Worm (Caenorhabditis elegans): ENCODE data around the gene gst-23.

Gene gst-23

ce11 chrV:3278101-3278639 is 35.1 kb downstream of the gst-23 start, which contains the start of gene fbxa-64:
fbxa-64 (minus strand) TSS chrV:3278151.
- TF ChIP-seq sma-3 (GFP tag; optimal IDR thresholded peaks at IDR 0.05) (no peak), mab-5 (tag; optimal IDR thresholded peaks at IDR 0.05) (no peak), C34F6.9 (tag; optimal IDR thresholded peaks at IDR 0.05) (peak; percentile 9), ztf-1 (GFP tag; conservative IDR thresholded peaks at IDR 0.05) (no peak), lsy-2 (tag; optimal IDR thresholded peaks at IDR 0.05) (peak in 1 of 2 experiments; percentile 18), alr-1 (tag; optimal IDR thresholded peaks at IDR 0.05) (no peak)

- no peak for TF ChIP-seq nhr-21 (tag; optimal IDR thresholded peaks at IDR 0.05)
- TF ChIP-seq F13H6.1 (tag; optimal IDR thresholded peaks at IDR 0.05): peak; percentile 65
- TF ChIP-seq sma-9 (GFP tag; optimal IDR thresholded peaks at IDR 0.05): peak; percentile 78
- TF ChIP-seq sma-9 (tag; optimal IDR thresholded peaks at IDR 0.05): no peak
- TF ChIP-seq lsy-2 (tag; optimal IDR thresholded peaks at IDR 0.05): peak in 1 of 2 experiments; percentile 27
Observed at ce11 chrV:3279138-3279537, 36.1 kb downstream of the gst-23 start.

ce11 chrV:3280009-3280408 is 36.9 kb downstream of the gst-23 start, which contains the start of gene T28A11.2:
T28A11.2 (plus strand) TSS chrV:3280379.
- TF ChIP-seq ztf-4 (tag; optimal IDR thresholded peaks at IDR 0.05): no peak
- TF ChIP-seq ztf-1 (GFP tag; conservative IDR thresholded peaks at IDR 0.05): no peak
- no peak for TF ChIP-seq aly-2 (tag; optimal IDR thresholded peaks at IDR 0.05)
- TF ChIP-seq lin-39 (tag; optimal IDR thresholded peaks at IDR 0.05): no peak
- TF ChIP-seq nhr-21 (tag; optimal IDR thresholded peaks at IDR 0.05): no peak
- TF ChIP-seq ama-1 (optimal IDR thresholded peaks at IDR 0.05): no peak
- no peak for TF ChIP-seq fos-1 (tag; optimal IDR thresholded peaks at IDR 0.05)
- no peak for TF ChIP-seq egl-27 (tag; optimal IDR thresholded peaks at IDR 0.05)
- no peak for TF ChIP-seq elt-3 (tag; optimal IDR thresholded peaks at IDR 0.05)
- no peak for TF ChIP-seq ZK546.5 (tag; optimal IDR thresholded peaks at IDR 0.05)
- TF ChIP-seq sma-9 (GFP tag; optimal IDR thresholded peaks at IDR 0.05): peak; percentile 71
- no peak for TF ChIP-seq sma-9 (tag; optimal IDR thresholded peaks at IDR 0.05)
- no peak for TF ChIP-seq dmd-4 (tag; optimal IDR thresholded peaks at IDR 0.05)
- TF ChIP-seq sem-4 (tag; optimal IDR thresholded peaks at IDR 0.05): peak; percentile 8
- TF ChIP-seq snpc-4 (tag; optimal IDR thresholded peaks at IDR 0.05): no peak
- TF ChIP-seq F13H6.1 (tag; optimal IDR thresholded peaks at IDR 0.05): peak; percentile 50
- TF ChIP-seq sma-3 (GFP tag; optimal IDR thresholded peaks at IDR 0.05): no peak
- no peak for TF ChIP-seq Y55F3AM.14 (GFP tag; optimal IDR thresholded peaks at IDR 0.05)
- no peak for TF ChIP-seq unc-62 (GFP tag; optimal IDR thresholded peaks at IDR 0.05)
- no peak for TF ChIP-seq lin-13 (GFP tag; optimal IDR thresholded peaks at IDR 0.05)
- no peak for TF ChIP-seq nhr-11 (tag; optimal IDR thresholded peaks at IDR 0.05)
- TF ChIP-seq nhr-6 (tag; optimal IDR thresholded peaks at IDR 0.05): no peak
- no peak for TF ChIP-seq unc-39 (tag; optimal IDR thresholded peaks at IDR 0.05)

- no peak for TF ChIP-seq ceh-16 (tag; optimal IDR thresholded peaks at IDR 0.05)
- no peak for TF ChIP-seq ama-1 (optimal IDR thresholded peaks at IDR 0.05)
- peak; percentile 64 for TF ChIP-seq sma-9 (GFP tag; optimal IDR thresholded peaks at IDR 0.05)
- no peak for TF ChIP-seq sma-9 (tag; optimal IDR thresholded peaks at IDR 0.05)
Observed at ce11 chrV:3281523-3281922, 38.4 kb downstream of the gst-23 start, which contains the start of gene T28A11.25. T28A11.25 (plus strand) TSS chrV:3281823.

ce11 chrV:3282957-3283356 is 39.9 kb downstream of the gst-23 start, which contains the start of gene str-64:
str-64 (plus strand) TSS chrV:3283257.
- TF ChIP-seq unc-62 (GFP tag; optimal IDR thresholded peaks at IDR 0.05) (no peak), F13H6.1 (tag; optimal IDR thresholded peaks at IDR 0.05) (no peak), nhr-77 (tag; optimal IDR thresholded peaks at IDR 0.05) (no peak), ztf-1 (GFP tag; conservative IDR thresholded peaks at IDR 0.05) (no peak), aly-2 (tag; optimal IDR thresholded peaks at IDR 0.05) (no peak), C34F6.9 (tag; optimal IDR thresholded peaks at IDR 0.05) (no peak), peb-1 (tag; optimal IDR thresholded peaks at IDR 0.05) (no peak), Y55F3AM.14 (GFP tag; optimal IDR thresholded peaks at IDR 0.05) (no peak), mbf-1 (tag; optimal IDR thresholded peaks at IDR 0.05) (no peak), lin-13 (GFP tag; optimal IDR thresholded peaks at IDR 0.05) (no peak), mab-5 (tag; optimal IDR thresholded peaks at IDR 0.05) (no peak), zag-1 (tag; optimal IDR thresholded peaks at IDR 0.05) (no peak), fos-1 (tag; optimal IDR thresholded peaks at IDR 0.05) (no peak), dmd-4 (tag; optimal IDR thresholded peaks at IDR 0.05) (no peak), crh-2 (tag; optimal IDR thresholded peaks at IDR 0.05) (no peak), nhr-10 (tag; optimal IDR thresholded peaks at IDR 0.05) (no peak), snpc-4 (tag; optimal IDR thresholded peaks at IDR 0.05) (no peak), gmeb-1 (tag; optimal IDR thresholded peaks at IDR 0.05) (no peak), nhr-6 (tag; optimal IDR thresholded peaks at IDR 0.05) (no peak), lsy-2 (tag; optimal IDR thresholded peaks at IDR 0.05) (no peak)
